Worm (Caenorhabditis elegans): Measurements from ENCODE around the gene F53H1.4.
A peak's percentile ranks its signal among the peaks of the same experiment; 100 is the strongest.

The F53H1.4 gene

ce11 chrIV:1361616-1362228 is 51.8 kb downstream of the F53H1.4 start:
- TF ChIP-seq nhr-90 (tag; optimal IDR thresholded peaks at IDR 0.05) (no peak), zfh-2 (GFP tag; conservative IDR thresholded peaks at IDR 0.05) (peak; percentile 82), egrh-3 (GFP tag; IDR thresholded peaks at IDR 0.05) (peak; percentile 21; the same call in 1 of the 2 replicates), hmg-1.2 (GFP tag; IDR thresholded peaks at IDR 0.05) (peak; percentile 23; the same call in 1 of the 2 replicates)

DNA sequence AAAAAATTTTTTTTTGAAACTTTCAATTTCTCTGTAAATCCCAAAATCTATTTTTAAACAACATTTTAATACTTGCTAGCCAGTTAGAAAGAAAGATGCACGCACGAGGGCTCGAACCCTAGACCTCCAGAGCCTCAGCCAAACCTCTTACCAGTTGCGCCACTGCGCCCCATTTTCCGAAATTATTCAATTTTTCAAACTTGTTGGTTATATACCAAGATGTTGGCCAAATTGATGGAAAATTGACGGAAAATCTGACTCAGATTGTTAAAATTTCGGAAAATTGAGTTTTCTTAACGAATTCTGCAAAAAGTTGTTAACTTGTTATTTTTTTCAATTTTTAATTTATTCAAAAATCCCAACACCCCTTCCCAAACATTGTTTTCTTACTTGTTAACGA is 55.8 kb downstream of the F53H1.4 start:
- TF ChIP-seq mcd-1 (GFP tag; IDR thresholded peaks at IDR 0.05), result no peak
- peak; percentile 65 for TF ChIP-seq tbp1 (GFP tag; optimal IDR thresholded peaks at IDR 0.05)
- no peak for TF ChIP-seq ccch-3 (GFP tag; optimal IDR thresholded peaks at IDR 0.05)
- TF ChIP-seq ztf-6 (GFP tag; IDR thresholded peaks at IDR 0.05), result no peak
- TF ChIP-seq rpc-1 (optimal IDR thresholded peaks at IDR 0.05), result peak; percentile 37
- peak; percentile 61 for TF ChIP-seq rpc-1 (tag; optimal IDR thresholded peaks at IDR 0.05)
- TF ChIP-seq B0261.1 (tag; optimal IDR thresholded peaks at IDR 0.05), result peak; percentile 31
- no peak for TF ChIP-seq mel-28 (tag; optimal IDR thresholded peaks at IDR 0.05; ENCODE audit: borderline replicate concordance)

ce11 chrIV:1367041-1367440 is 57.1 kb downstream of the F53H1.4 start:
- TF ChIP-seq F52B5.7 (tag; optimal IDR thresholded peaks at IDR 0.05) (no peak), rec-8 (tag; optimal IDR thresholded peaks at IDR 0.05) (no peak), F57A8.1 (GFP tag; optimal IDR thresholded peaks at IDR 0.05) (no peak), madf-6 (GFP tag; IDR thresholded peaks at IDR 0.05) (no peak), ceh-40 (GFP tag; IDR thresholded peaks at IDR 0.05) (no peak), ets-4 (GFP tag; optimal IDR thresholded peaks at IDR 0.05) (no peak)

DNA sequence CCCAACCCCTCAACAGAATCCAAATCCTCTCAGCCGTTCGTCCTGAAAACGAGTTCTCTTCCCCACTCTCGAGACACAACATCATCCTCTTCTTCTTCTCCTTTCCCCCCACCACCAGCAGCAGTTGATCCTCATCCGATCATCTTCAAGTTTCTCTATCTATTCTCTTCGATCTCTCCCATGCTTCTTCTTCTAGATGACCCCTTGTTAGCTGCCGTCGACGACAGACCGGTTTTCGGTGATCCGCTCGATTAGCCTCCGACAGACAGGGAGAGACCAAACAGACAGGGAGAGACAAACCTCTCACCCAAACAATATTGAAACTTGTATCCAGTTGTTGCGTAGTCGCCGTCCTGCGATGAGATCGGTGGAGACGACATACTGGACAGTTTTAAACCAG is 61.3 kb downstream of the F53H1.4 start:
- TF ChIP-seq lag-1 (GFP tag; IDR thresholded peaks at IDR 0.05) (no peak), nhr-179 (tag; optimal IDR thresholded peaks at IDR 0.05) (no peak), ccch-3 (GFP tag; optimal IDR thresholded peaks at IDR 0.05) (no peak), ztf-3 (GFP tag; optimal IDR thresholded peaks at IDR 0.05) (no peak), Y95B8A.8 (GFP tag; IDR thresholded peaks at IDR 0.05) (no peak), ztf-25 (GFP tag; IDR thresholded peaks at IDR 0.05) (no peak), T26A5.8 (tag; optimal IDR thresholded peaks at IDR 0.05) (no peak), ekl-4 (GFP tag; IDR thresholded peaks at IDR 0.05) (no peak), ztf-26 (tag; optimal IDR thresholded peaks at IDR 0.05) (no peak), snpc-1.3 (tag; optimal IDR thresholded peaks at IDR 0.05; ENCODE audit: insufficient read depth) (no peak), mcd-1 (GFP tag; IDR thresholded peaks at IDR 0.05) (no peak), B0035.1 (tag; optimal IDR thresholded peaks at IDR 0.05) (no peak), nfyb-1 (GFP tag; IDR thresholded peaks at IDR 0.05) (no peak)

DNA sequence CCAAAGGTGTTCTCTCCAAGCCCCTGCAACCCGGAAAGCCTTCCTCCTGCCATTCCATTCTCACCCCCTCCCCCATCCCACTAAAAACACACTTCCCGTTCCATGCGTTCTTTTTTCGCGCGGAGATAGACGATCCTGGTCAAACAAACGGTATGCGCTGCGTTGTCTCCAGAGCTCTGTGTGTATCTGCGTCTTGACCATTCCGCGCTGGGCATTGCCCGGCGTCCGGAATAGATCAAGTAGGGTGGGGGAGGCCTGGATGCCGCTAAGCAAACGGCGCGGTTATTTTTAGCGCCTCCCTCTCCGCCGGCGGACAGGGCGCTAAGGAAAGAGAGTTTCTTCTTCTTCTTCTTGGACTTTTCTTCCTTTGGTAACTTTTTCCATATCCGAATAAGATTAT is 65.3 kb downstream of the F53H1.4 start:
- TF ChIP-seq ceh-58 (GFP tag; IDR thresholded peaks at IDR 0.05) (no peak), zfh-2 (GFP tag; conservative IDR thresholded peaks at IDR 0.05) (peak; percentile 75)

DNA sequence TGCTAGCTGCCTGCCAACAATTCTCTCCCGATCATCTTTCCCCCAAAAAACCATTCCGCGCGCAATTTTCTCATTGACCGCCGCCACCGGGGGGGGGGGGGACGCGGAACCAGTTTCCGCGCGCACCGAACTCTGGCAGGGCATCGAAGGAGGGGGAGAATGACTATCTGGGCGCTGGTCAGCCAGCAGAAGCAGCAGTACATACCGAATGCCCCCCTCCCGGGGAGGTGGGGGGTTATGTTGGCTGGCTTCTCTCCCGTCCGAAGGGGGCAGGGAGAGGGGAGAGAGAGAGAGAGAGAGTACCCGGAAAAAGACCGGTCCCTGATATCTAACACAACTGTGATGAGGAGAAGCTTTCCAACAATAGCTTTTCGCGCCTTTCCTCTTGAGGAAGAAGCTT is 67.7 kb downstream of the F53H1.4 start:
- peak; percentile 4 for TF ChIP-seq ceh-27 (GFP tag; optimal IDR thresholded peaks at IDR 0.05)
- peak; percentile 40; the same call in 1 of the 2 replicates for TF ChIP-seq dox-1 (GFP tag; IDR thresholded peaks at IDR 0.05)
- TF ChIP-seq mcd-1 (GFP tag; IDR thresholded peaks at IDR 0.05), result peak; percentile 46; the same call in 1 of the 2 replicates
- peak; percentile 96 for TF ChIP-seq zfh-2 (GFP tag; conservative IDR thresholded peaks at IDR 0.05)
- peak; percentile 97 for TF ChIP-seq egrh-3 (GFP tag; IDR thresholded peaks at IDR 0.05)
- peak; percentile 3 for TF ChIP-seq ztf-26 (tag; optimal IDR thresholded peaks at IDR 0.05)
- no peak for TF ChIP-seq C17E4.6 (GFP tag; IDR thresholded peaks at IDR 0.05)
- no peak for TF ChIP-seq nhr-90 (tag; optimal IDR thresholded peaks at IDR 0.05)
- TF ChIP-seq efl-1 (GFP tag; optimal IDR thresholded peaks at IDR 0.05), result no peak

All from whole organism, young adult.